Worm (Caenorhabditis elegans) whole organism, L4/young adult: ENCODE results near the gene F57B1.6.

ENCODE experiments used
- W03F9.2 ChIP-seq: fragments of 150-350 bp; optimal IDR thresholded peaks from 2 replicates; lab custom pipeline; 2014; ENCODE audit warnings: missing biosample characterization, missing genetic modification characterization
- dao-5 ChIP-seq: sonication (generic microtip); optimal IDR thresholded peaks from 2 replicates; lab custom pipeline; 2016; ENCODE audit warnings: missing genotype, missing genetic modification characterization, moderate library complexity, missing compliant biosample characterization
- him-1 ChIP-seq: sonication (generic microtip); optimal IDR thresholded peaks from 2 replicates; lab custom pipeline; 2016; ENCODE audit warnings: missing genotype, missing genetic modification reagents, missing genetic modification characterization, missing compliant biosample characterization

Gene F57B1.6

ce11 chrV:13209567-13209966, at the start of gene F57B1.6:
Gene F57B1.6, plus strand, starts transcription at chrV:13209645.
- TF ChIP-seq him-1 (tag; lab: Kevin White, UChicago) (no peak), W03F9.2 (tag; lab: Kevin White, UChicago) (no peak), dao-5 (no peak)

- TF ChIP-seq W03F9.2 (tag; lab: Kevin White, UChicago): no peak
- no peak for TF ChIP-seq dao-5
- TF ChIP-seq him-1 (tag; lab: Kevin White, UChicago): no peak
Measured at ce11 chrV:13161052-13161451, 48.4 kb upstream of the F57B1.6 start.

ce11 chrV:13162885-13163284, 46.6 kb upstream of the F57B1.6 start:
- no peak for TF ChIP-seq W03F9.2 (tag; lab: Kevin White, UChicago)
- no peak for TF ChIP-seq dao-5
- no peak for TF ChIP-seq him-1 (tag; lab: Kevin White, UChicago)

ce11 chrV:13163841-13164240, 45.6 kb upstream of the F57B1.6 start:
- TF ChIP-seq W03F9.2 (tag; lab: Kevin White, UChicago) (no peak), him-1 (tag; lab: Kevin White, UChicago) (no peak), dao-5 (no peak)

- TF ChIP-seq W03F9.2 (tag; lab: Kevin White, UChicago) (no peak), him-1 (tag; lab: Kevin White, UChicago) (no peak), dao-5 (no peak)
Measured at ce11 chrV:13165244-13165643, 44.2 kb upstream of the F57B1.6 start.

- TF ChIP-seq dao-5: no peak
- TF ChIP-seq him-1 (tag; lab: Kevin White, UChicago): no peak
- no peak for TF ChIP-seq W03F9.2 (tag; lab: Kevin White, UChicago)
Measured at ce11 chrV:13166582-13166981, 42.9 kb upstream of the F57B1.6 start.

ce11 chrV:13170497-13170896, 38.9 kb upstream of the F57B1.6 start:
- TF ChIP-seq him-1 (tag; lab: Kevin White, UChicago) (no peak), dao-5 (no peak), W03F9.2 (tag; lab: Kevin White, UChicago) (no peak)

- TF ChIP-seq W03F9.2 (tag; lab: Kevin White, UChicago) (no peak), him-1 (tag; lab: Kevin White, UChicago) (no peak), dao-5 (no peak)
Measured at ce11 chrV:13173718-13174117, 35.7 kb upstream of the F57B1.6 start.

- peak; percentile 62 for TF ChIP-seq W03F9.2 (tag; lab: Kevin White, UChicago)
- no peak for TF ChIP-seq him-1 (tag; lab: Kevin White, UChicago)
- no peak for TF ChIP-seq dao-5
Measured at ce11 chrV:13176117-13176753, 33.2 kb upstream of the F57B1.6 start, which contains the start of gene him-17. Gene him-17, plus strand, starts transcription at chrV:13176711.

- no peak for TF ChIP-seq W03F9.2 (tag; lab: Kevin White, UChicago)
- no peak for TF ChIP-seq him-1 (tag; lab: Kevin White, UChicago)
- TF ChIP-seq dao-5: no peak
Measured at ce11 chrV:13176814-13177213, 32.6 kb upstream of the F57B1.6 start.

- TF ChIP-seq W03F9.2 (tag; lab: Kevin White, UChicago) (no peak), dao-5 (no peak), him-1 (tag; lab: Kevin White, UChicago) (no peak)
Measured at ce11 chrV:13179986-13180591, 29.4 kb upstream of the F57B1.6 start, which contains the start of gene cni-1. Gene cni-1, plus strand, starts transcription at chrV:13180330.

ce11 chrV:13181450-13181849, 28.0 kb upstream of the F57B1.6 start:
- TF ChIP-seq him-1 (tag; lab: Kevin White, UChicago): no peak
- no peak for TF ChIP-seq W03F9.2 (tag; lab: Kevin White, UChicago)
- TF ChIP-seq dao-5: no peak

- TF ChIP-seq him-1 (tag; lab: Kevin White, UChicago) (no peak), W03F9.2 (tag; lab: Kevin White, UChicago) (no peak), dao-5 (no peak)
Measured at ce11 chrV:13184137-13184536, 25.3 kb upstream of the F57B1.6 start, which contains the start of gene T09E8.4. Gene T09E8.4, minus strand, starts transcription at chrV:13184237.

ce11 chrV:13185384-13185783, 24.1 kb upstream of the F57B1.6 start, which contains the start of gene sri-6:
Gene sri-6, plus strand, starts transcription at chrV:13185684.
- no peak for TF ChIP-seq dao-5
- no peak for TF ChIP-seq W03F9.2 (tag; lab: Kevin White, UChicago)
- TF ChIP-seq him-1 (tag; lab: Kevin White, UChicago): no peak
